Worm (Caenorhabditis elegans) whole organism, mixed stage, embryonic: Measurements from ENCODE around the gene Y119D3B.14.

Experiments
- M03D4.4 ChIP-seq: sonication (generic microtip); optimal IDR thresholded peaks from 2 replicates; lab custom pipeline; 2017; ENCODE audit warnings: mild to moderate bottlenecking, missing genetic modification characterization, missing compliant biosample characterization
- blmp-1 ChIP-seq: fragments of 150-350 bp; optimal IDR thresholded peaks from 2 replicates; lab custom pipeline; 2014; ENCODE audit warnings: missing biosample characterization, missing genetic modification characterization
- ces-1 ChIP-seq: fragments of 150-350 bp; optimal IDR thresholded peaks from 2 replicates; lab custom pipeline; 2014; ENCODE audit warnings: missing biosample characterization, missing genetic modification reagents, missing genetic modification characterization
- elt-1 ChIP-seq: sonication (generic microtip); optimal IDR thresholded peaks from 2 replicates; lab custom pipeline; 2017; ENCODE audit warnings: missing genetic modification characterization, mild to moderate bottlenecking, missing compliant biosample characterization, antibody characterized with exemption, moderate library complexity, borderline replicate concordance; ENCODE audit not compliant: insufficient read depth
- ham-2 ChIP-seq: fragments of 200-800 bp; sonication (Bioruptor generic); optimal IDR thresholded peaks from 2 replicates; lab custom pipeline; 2018; ENCODE audit warnings: mild to moderate bottlenecking, missing genetic modification characterization, missing compliant biosample characterization
- lin-13 ChIP-seq: fragments of 150-350 bp; optimal IDR thresholded peaks from 2 replicates; lab custom pipeline; 2014; ENCODE audit warnings: missing biosample characterization, missing genetic modification characterization
- mep-1 ChIP-seq: fragments of 150-350 bp; optimal IDR thresholded peaks from 2 replicates; lab custom pipeline; 2017; ENCODE audit warnings: missing biosample characterization, missing genetic modification reagents, missing genetic modification characterization, inconsistent platforms
- nhr-12 ChIP-seq: fragments of 150-350 bp; optimal IDR thresholded peaks from 2 replicates; lab custom pipeline; 2014; ENCODE audit warnings: missing biosample characterization, missing genetic modification characterization
- nhr-237 ChIP-seq: fragments of 150-350 bp; optimal IDR thresholded peaks from 2 replicates; lab custom pipeline; 2014; ENCODE audit warnings: missing biosample characterization, missing genetic modification characterization
- nhr-76 ChIP-seq: sonication (generic microtip); optimal IDR thresholded peaks from 2 replicates; lab custom pipeline; 2017; ENCODE audit warnings: missing biosample characterization, missing genetic modification characterization

Y119D3B.14 gene

DNA sequence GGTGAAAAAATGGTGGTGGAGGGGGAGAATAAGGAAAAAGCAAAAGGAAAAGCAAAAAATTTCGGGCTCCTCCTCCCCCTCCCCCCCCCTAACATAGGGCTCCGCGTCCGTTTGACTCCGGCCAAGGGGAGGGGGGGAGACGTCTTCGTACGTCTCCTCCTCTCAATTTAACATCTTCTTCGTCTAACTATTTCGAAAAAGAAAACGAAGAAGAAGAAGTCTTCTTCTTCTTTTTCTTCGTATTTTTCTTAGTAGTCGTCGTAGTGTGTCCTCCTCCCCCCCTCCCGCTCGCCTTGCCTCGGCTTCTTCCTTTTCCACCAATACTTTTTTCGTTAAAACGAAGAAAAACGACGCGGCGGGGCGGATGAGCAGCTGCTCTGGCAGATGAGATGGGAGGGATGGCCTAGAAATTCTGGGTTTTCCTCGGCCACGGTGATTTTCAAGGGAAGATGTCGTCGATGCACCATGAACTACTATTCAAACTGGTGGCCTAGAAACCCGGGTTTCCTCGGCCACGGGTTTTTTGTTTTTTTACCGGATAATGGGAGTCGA is 56.7 kb downstream of the Y119D3B.14 start:
- TF ChIP-seq mep-1 (tag; lab: Kevin White, UChicago) (peak; percentile 7), ces-1 (peak; percentile 49), nhr-237 (tag; lab: Kevin White, UChicago) (no peak)

- TF ChIP-seq elt-1 (tag; lab: Kevin White, UChicago) (no peak), mep-1 (tag; lab: Kevin White, UChicago) (no peak), blmp-1 (tag; lab: Kevin White, UChicago) (no peak), nhr-76 (tag; lab: Kevin White, UChicago) (no peak), nhr-12 (no peak), M03D4.4 (tag; lab: Kevin White, UChicago) (no peak), lin-13 (tag; lab: Kevin White, UChicago) (no peak), ham-2 (GFP tag; lab: Kevin White, UChicago) (no peak)
These were observed 57.7 kb downstream of the Y119D3B.14 start, which contains the start of gene lgc-46 for ce11 chrIII:1135925-1136324. Gene lgc-46, minus strand, starts transcription at chrIII:1136025.
